Fruit fly (Drosophila melanogaster): ENCODE measurements around the gene Naa20B.

The Naa20B gene

dm6 chr2L:13225225-13225840 is 31.9 kb upstream of the Naa20B start, which contains the start of gene CG15480 (continued):
- TF ChIP-seq CG10147 (GFP tag; optimal IDR thresholded peaks at IDR 0.05), result no peak
- TF ChIP-seq dmrt99B (tag; optimal IDR thresholded peaks at IDR 0.05), result no peak
- TF ChIP-seq dpn (GFP tag; optimal IDR thresholded peaks at IDR 0.05), result no peak
- no peak for TF ChIP-seq cwo (GFP tag; optimal IDR thresholded peaks at IDR 0.05)
- no peak for TF ChIP-seq eve (GFP tag; optimal IDR thresholded peaks at IDR 0.05)
- no peak for TF ChIP-seq zen2 (GFP tag; IDR thresholded peaks at IDR 0.05; ENCODE audit: partially characterized antibody)
- no peak for TF ChIP-seq CG4854 (GFP tag; optimal IDR thresholded peaks at IDR 0.05)
- no peak for TF ChIP-seq CG1233 (GFP tag; optimal IDR thresholded peaks at IDR 0.05)
- peak; percentile 78 for TF ChIP-seq cad (GFP tag; optimal IDR thresholded peaks at IDR 0.05)
- 0 out of 4 replicates have a peak, but pooled peaks have one; percentile 5 for TF ChIP-seq chinmo (GFP tag; IDR thresholded peaks at IDR 0.05; ENCODE audit: partially characterized antibody)
- no peak for TF ChIP-seq Scr (GFP tag; IDR thresholded peaks at IDR 0.05; ENCODE audit: partially characterized antibody)
- no peak for TF ChIP-seq bab2 (GFP tag; optimal IDR thresholded peaks at IDR 0.05)
- peak; percentile 99 for TF ChIP-seq zen (tag; optimal IDR thresholded peaks at IDR 0.05)
- no peak for TF ChIP-seq Atf6 (GFP tag; IDR thresholded peaks at IDR 0.05)
- no peak for TF ChIP-seq CG15514 (GFP tag; optimal IDR thresholded peaks at IDR 0.05)
- no peak for TF ChIP-seq zf30C (GFP tag; optimal IDR thresholded peaks at IDR 0.05)
- TF ChIP-seq CG3281 (GFP tag; optimal IDR thresholded peaks at IDR 0.05), result no peak
- no peak for TF ChIP-seq tna (GFP tag; IDR thresholded peaks at IDR 0.05; ENCODE audit: partially characterized antibody)
- peak; percentile 48 for TF ChIP-seq Ets65A (GFP tag)
- no peak for TF ChIP-seq CG6683 (GFP tag; optimal IDR thresholded peaks at IDR 0.05)
- TF ChIP-seq danr (GFP tag; IDR thresholded peaks at IDR 0.05), result no peak
- no peak for TF ChIP-seq B-H2 (GFP tag; optimal IDR thresholded peaks at IDR 0.05)
- peak; percentile 67 for TF ChIP-seq grn (GFP tag; optimal IDR thresholded peaks at IDR 0.05)
- peak; percentile 62 for TF ChIP-seq twi (tag; optimal IDR thresholded peaks at IDR 0.05)
- no peak for TF ChIP-seq az2 (GFP tag; optimal IDR thresholded peaks at IDR 0.05)
- TF ChIP-seq Kr (GFP tag; optimal IDR thresholded peaks at IDR 0.05), result peak; percentile 90
- TF ChIP-seq CG10462 (GFP tag; optimal IDR thresholded peaks at IDR 0.05), result no peak
- no peak for TF ChIP-seq disco-r (GFP tag; optimal IDR thresholded peaks at IDR 0.05)

DNA sequence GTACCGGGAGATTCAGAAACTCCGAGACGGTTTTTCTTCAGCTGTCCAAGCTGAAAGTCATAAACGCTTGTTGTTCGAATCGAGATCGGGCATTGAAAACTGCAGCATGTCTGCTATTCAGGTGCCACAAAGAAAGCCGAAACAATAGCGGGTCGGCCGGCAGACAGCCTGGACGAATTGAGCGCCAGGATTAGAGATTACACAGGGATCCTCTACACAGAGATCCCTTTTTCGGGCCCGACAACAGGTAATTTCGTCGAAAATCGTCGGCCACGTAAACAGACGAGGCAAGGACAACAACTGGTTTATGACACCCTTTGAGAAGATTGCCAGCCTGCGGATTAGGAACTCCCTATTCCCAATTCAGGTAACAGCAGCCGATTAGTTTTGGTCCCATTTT is 30.0 kb upstream of the Naa20B start, which contains the start of gene CG16813:
Gene CG16813, plus strand, starts transcription at position 288 of the 400 bp plus-strand sequence.
- TF ChIP-seq CG10366 (GFP tag; IDR thresholded peaks at IDR 0.05), result no peak
- peak; percentile 49 for TF ChIP-seq ac (GFP tag; optimal IDR thresholded peaks at IDR 0.05)
- no peak for TF ChIP-seq CG12104 (GFP tag; optimal IDR thresholded peaks at IDR 0.05)
- TF ChIP-seq kni (GFP tag; optimal IDR thresholded peaks at IDR 0.05), result peak; percentile 56
- peak in 1 of 2 experiments; percentile 97 for TF ChIP-seq tll (GFP tag; optimal IDR thresholded peaks at IDR 0.05)
- peak; percentile 30 for TF ChIP-seq Kr (GFP tag; optimal IDR thresholded peaks at IDR 0.05)
- peak; percentile 90 for TF ChIP-seq cad (GFP tag; optimal IDR thresholded peaks at IDR 0.05)
- TF ChIP-seq oc (tag; optimal IDR thresholded peaks at IDR 0.05), result peak; percentile 26
- TF ChIP-seq twi (tag; optimal IDR thresholded peaks at IDR 0.05), result peak; percentile 45
- TF ChIP-seq D (optimal IDR thresholded peaks at IDR 0.05), result peak; percentile 96
- TF ChIP-seq D (GFP tag; optimal IDR thresholded peaks at IDR 0.05), result no peak
- TF ChIP-seq zen (tag; optimal IDR thresholded peaks at IDR 0.05), result peak; percentile 89
- TF ChIP-seq CG15479 (GFP tag; optimal IDR thresholded peaks at IDR 0.05), result peak; percentile 92
- TF ChIP-seq pros (GFP tag; optimal IDR thresholded peaks at IDR 0.05), result peak; percentile 24
- TF ChIP-seq CG6689 (GFP tag; IDR thresholded peaks at IDR 0.05), result no peak

All from whole organism, embryonic.